Fruit fly (Drosophila melanogaster): ENCODE measurements around the gene Or94b.

Or94b gene

dm6 chr3R:22988995-22989394, at the start of gene Or94b:
Or94b (plus strand) TSS chr3R:22989295.
- no peak for TF ChIP-seq CG17801 (GFP tag; optimal IDR thresholded peaks at IDR 0.05; ENCODE audit: partially characterized antibody)

- no peak for TF ChIP-seq CG17801 (GFP tag; optimal IDR thresholded peaks at IDR 0.05; ENCODE audit: partially characterized antibody)
These were observed 23.9 kb upstream of the Or94b start for dm6 chr3R:22965220-22965619.

dm6 chr3R:22965984-22966383, 23.1 kb upstream of the Or94b start, which contains the start of gene Tpl94D:
Tpl94D (plus strand) TSS chr3R:22966284.
- TF ChIP-seq CG17801 (GFP tag; optimal IDR thresholded peaks at IDR 0.05; ENCODE audit: partially characterized antibody) = no peak

dm6 chr3R:22976997-22977396, 12.1 kb upstream of the Or94b start, which contains the start of gene Gbp3:
Gbp3 (plus strand) TSS chr3R:22977270.
- no peak for TF ChIP-seq CG17801 (GFP tag; optimal IDR thresholded peaks at IDR 0.05; ENCODE audit: partially characterized antibody)

dm6 chr3R:22986981-22987380, 2.1 kb upstream of the Or94b start, which contains the start of gene Or94a:
Or94a (plus strand) TSS chr3R:22987281.
- TF ChIP-seq CG17801 (GFP tag; optimal IDR thresholded peaks at IDR 0.05; ENCODE audit: partially characterized antibody) = no peak

dm6 chr3R:22997912-22998622, 9.0 kb downstream of the Or94b start, which contains the start of gene Nha2:
Nha2 (minus strand) TSS chr3R:22998528.
- TF ChIP-seq CG17801 (GFP tag; optimal IDR thresholded peaks at IDR 0.05; ENCODE audit: partially characterized antibody) = no peak

- TF ChIP-seq CG17801 (GFP tag; optimal IDR thresholded peaks at IDR 0.05; ENCODE audit: partially characterized antibody) = no peak
These were observed 9.6 kb downstream of the Or94b start for dm6 chr3R:22998623-22999179.

- no peak for TF ChIP-seq CG17801 (GFP tag; optimal IDR thresholded peaks at IDR 0.05; ENCODE audit: partially characterized antibody)
These were observed 15.1 kb downstream of the Or94b start for dm6 chr3R:23004161-23004560.

dm6 chr3R:23009480-23010115, 20.5 kb downstream of the Or94b start:
- no peak for TF ChIP-seq CG17801 (GFP tag; optimal IDR thresholded peaks at IDR 0.05; ENCODE audit: partially characterized antibody)

- TF ChIP-seq CG17801 (GFP tag; optimal IDR thresholded peaks at IDR 0.05; ENCODE audit: partially characterized antibody) = no peak
These were observed 21.3 kb downstream of the Or94b start, which contains the start of gene CG34375 for dm6 chr3R:23010406-23010805. CG34375 (minus strand) TSS chr3R:23010562.

dm6 chr3R:23012017-23012416, 22.9 kb downstream of the Or94b start, which contains the start of gene CG6688:
CG6688 (plus strand) TSS chr3R:23012412.
- no peak for TF ChIP-seq CG17801 (GFP tag; optimal IDR thresholded peaks at IDR 0.05; ENCODE audit: partially characterized antibody)

- TF ChIP-seq CG17801 (GFP tag; optimal IDR thresholded peaks at IDR 0.05; ENCODE audit: partially characterized antibody) = no peak
These were observed 24.4 kb downstream of the Or94b start for dm6 chr3R:23013482-23013881.

dm6 chr3R:23026652-23027427, 37.7 kb downstream of the Or94b start, which contains the start of gene lmd:
lmd (minus strand) TSS chr3R:23026713.
- no peak for TF ChIP-seq CG17801 (GFP tag; optimal IDR thresholded peaks at IDR 0.05; ENCODE audit: partially characterized antibody)

- TF ChIP-seq CG17801 (GFP tag; optimal IDR thresholded peaks at IDR 0.05; ENCODE audit: partially characterized antibody) = no peak
These were observed 38.3 kb downstream of the Or94b start for dm6 chr3R:23027428-23027813.

- TF ChIP-seq CG17801 (GFP tag; optimal IDR thresholded peaks at IDR 0.05; ENCODE audit: partially characterized antibody) = no peak
These were observed 39.4 kb downstream of the Or94b start for dm6 chr3R:23028506-23028905.
